Worm (Caenorhabditis elegans): Measurements from ENCODE around the gene F10G2.4.
"Not testable (repeated sequence)": the region's sequence is repeated elsewhere in the genome, so short reads cannot be mapped to it uniquely, and the experiment has no call there.

The F10G2.4 gene

DNA sequence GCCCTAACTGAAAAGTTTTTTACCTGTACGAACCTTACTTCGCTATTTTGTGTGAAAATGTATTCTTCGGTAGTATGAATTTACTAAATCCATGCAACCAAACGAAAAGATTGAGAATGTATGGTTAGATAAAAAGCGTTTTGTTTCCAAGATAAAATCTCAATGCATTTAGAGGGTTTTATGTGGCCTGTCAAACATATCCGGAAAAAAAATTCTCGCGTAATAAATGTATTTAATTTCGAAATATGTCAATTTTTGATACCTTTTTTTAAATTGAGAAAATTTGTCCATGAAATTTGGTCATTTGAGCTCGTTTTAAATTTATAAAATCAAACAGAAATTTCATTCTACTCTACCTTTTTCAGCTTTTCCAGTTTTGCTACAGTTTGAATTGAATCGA lies 31.8 kb upstream of the F10G2.4 start, which contains the start of gene F07G11.4:
Gene F07G11.4 (minus strand): TSS at position 101 of the 400 bp plus-strand sequence.
- TF ChIP-seq unc-62 (GFP tag; optimal IDR thresholded peaks at IDR 0.05) (no peak), nhr-179 (tag; optimal IDR thresholded peaks at IDR 0.05) (no peak), hmg-20 (GFP tag; IDR thresholded peaks at IDR 0.05) (no peak), Y95B8A.8 (GFP tag; IDR thresholded peaks at IDR 0.05) (no peak), lag-1 (GFP tag; IDR thresholded peaks at IDR 0.05) (no peak)

DNA sequence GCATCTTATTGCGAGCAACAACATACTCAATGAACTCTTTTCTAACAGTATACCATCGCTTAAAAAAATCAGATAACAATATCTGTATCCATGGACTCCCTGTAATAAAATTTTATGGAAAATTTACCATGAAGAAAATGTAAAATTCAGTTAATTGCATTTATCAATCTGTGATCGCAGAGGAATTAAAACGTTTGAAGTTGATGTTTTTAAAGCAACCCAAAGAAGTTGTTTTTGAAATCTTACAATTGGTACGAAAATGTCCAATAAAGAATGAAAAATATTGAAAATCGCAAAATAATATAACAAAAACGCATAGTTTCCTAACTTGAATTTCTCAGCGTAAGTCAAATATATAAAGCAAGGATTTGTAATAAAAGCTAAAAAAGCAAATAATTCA lies 29.8 kb upstream of the F10G2.4 start, which contains the start of gene srj-32:
Gene srj-32 (minus strand): TSS at position 101 of the 400 bp plus-strand sequence.
- TF ChIP-seq unc-62 (GFP tag; optimal IDR thresholded peaks at IDR 0.05) (no peak), F57A8.1 (GFP tag; optimal IDR thresholded peaks at IDR 0.05) (no peak), F57C9.4 (tag; optimal IDR thresholded peaks at IDR 0.05) (no peak), ztf-18 (tag; optimal IDR thresholded peaks at IDR 0.05) (no peak), Y56A3A.18 (GFP tag; IDR thresholded peaks at IDR 0.05) (no peak), ceh-79 (tag; optimal IDR thresholded peaks at IDR 0.05) (no peak), fkh-3 (tag; optimal IDR thresholded peaks at IDR 0.05) (no peak), mel-28 (tag; optimal IDR thresholded peaks at IDR 0.05; ENCODE audit: borderline replicate concordance) (no peak), rec-8 (tag; optimal IDR thresholded peaks at IDR 0.05) (no peak), lsy-27 (tag; optimal IDR thresholded peaks at IDR 0.05; ENCODE audit: borderline replicate concordance, insufficient read depth) (no peak), hmg-20 (GFP tag; IDR thresholded peaks at IDR 0.05) (no peak)

DNA sequence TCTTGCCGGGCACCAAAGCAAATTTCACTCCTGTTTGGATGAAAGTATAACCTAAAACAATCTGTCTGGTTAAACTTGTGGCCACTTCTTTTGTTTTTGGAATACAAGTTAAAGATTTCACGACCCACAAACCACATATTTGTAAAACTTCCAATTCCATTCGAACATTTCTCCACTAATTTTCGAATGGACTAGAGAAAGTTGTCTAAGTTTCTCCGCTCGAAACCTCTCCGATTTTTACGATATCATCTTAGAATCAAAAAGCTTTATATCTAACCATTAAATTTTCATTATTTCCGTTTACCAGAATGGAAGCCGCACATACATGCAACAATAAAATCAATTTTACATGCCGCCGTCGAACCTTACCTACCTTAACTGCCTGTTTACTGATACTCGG lies 28.6 kb upstream of the F10G2.4 start, which contains the start of gene F07G11.3:
Gene F07G11.3 (plus strand): TSS at position 301 of the 400 bp plus-strand sequence.
- TF ChIP-seq F23B12.7 (tag; optimal IDR thresholded peaks at IDR 0.05; ENCODE audit: insufficient read depth): no peak
- TF ChIP-seq gei-17 (GFP tag; optimal IDR thresholded peaks at IDR 0.05): no peak

DNA sequence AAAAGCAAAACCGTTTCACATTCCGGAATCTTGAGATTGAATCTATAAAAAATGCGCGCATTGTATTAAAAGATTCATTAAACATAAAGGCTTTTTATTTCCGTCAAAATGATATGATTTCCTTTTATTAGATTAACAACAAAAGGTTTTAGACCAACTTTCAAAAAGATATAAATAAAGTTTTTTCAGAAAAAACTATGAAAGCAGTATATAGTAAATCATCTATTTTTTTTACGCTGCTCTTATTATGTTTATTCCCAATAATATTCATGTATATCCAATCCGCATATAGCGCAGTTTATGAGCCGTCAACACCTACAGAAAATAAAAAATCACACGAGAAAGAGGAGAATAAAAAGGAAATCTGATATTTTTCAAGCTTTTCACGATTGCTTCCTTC lies 22.5 kb upstream of the F10G2.4 start, which contains the start of gene F07G11.2:
Gene F07G11.2 (plus strand): TSS at position 301 of the 400 bp plus-strand sequence.
- TF ChIP-seq snpc-1.1 (tag; optimal IDR thresholded peaks at IDR 0.05; ENCODE audit: insufficient read depth); nhr-90 (tag; optimal IDR thresholded peaks at IDR 0.05); rcor-1 (GFP tag; IDR thresholded peaks at IDR 0.05): not testable (repeated sequence)

DNA sequence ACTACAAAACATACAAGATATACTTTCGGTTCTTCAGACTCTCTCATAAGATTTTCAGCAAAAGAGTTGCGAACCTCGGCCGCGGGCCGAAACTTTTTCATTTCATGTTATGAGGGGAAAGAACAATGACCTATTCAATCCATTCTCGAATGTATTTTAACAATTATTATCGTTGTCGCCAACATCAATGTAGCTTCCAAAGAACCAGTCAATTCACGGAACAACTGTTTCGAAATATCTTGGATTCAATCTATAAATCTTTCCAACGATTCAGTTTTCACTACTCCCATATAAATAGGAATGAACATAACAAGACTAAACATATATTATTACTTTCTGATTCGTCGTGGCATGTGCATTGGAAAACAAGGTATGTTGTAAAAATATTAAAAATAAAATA lies 19.9 kb upstream of the F10G2.4 start, which contains the start of gene F07G11.1:
Gene F07G11.1 (plus strand): TSS at position 301 of the 400 bp plus-strand sequence.
- TF ChIP-seq die-1 (tag; optimal IDR thresholded peaks at IDR 0.05): no peak
- TF ChIP-seq D2030.7 (GFP tag; IDR thresholded peaks at IDR 0.05): no peak
- TF ChIP-seq zim-3 (tag; optimal IDR thresholded peaks at IDR 0.05): no peak
- no peak for TF ChIP-seq aptf-2 (GFP tag; conservative IDR thresholded peaks at IDR 0.05)
- TF ChIP-seq T07F8.4 (tag; optimal IDR thresholded peaks at IDR 0.05): no peak
- no peak for TF ChIP-seq sea-2 (GFP tag; IDR thresholded peaks at IDR 0.05)
- TF ChIP-seq attf-6 (GFP tag; IDR thresholded peaks at IDR 0.05): no peak
- TF ChIP-seq lin-54 (GFP tag; optimal IDR thresholded peaks at IDR 0.05): no peak
- no peak for TF ChIP-seq Y95B8A.8 (GFP tag; IDR thresholded peaks at IDR 0.05)
- TF ChIP-seq cebp-2 (GFP tag; IDR thresholded peaks at IDR 0.05): no peak
- TF ChIP-seq ztf-26 (tag; optimal IDR thresholded peaks at IDR 0.05): no peak
- no peak for TF ChIP-seq hlh-26 (GFP tag; conservative IDR thresholded peaks at IDR 0.05)
- TF ChIP-seq ztf-18 (tag; optimal IDR thresholded peaks at IDR 0.05): no peak
